Worm (Caenorhabditis elegans) whole organism, L1 larva: Measurements from ENCODE around the gene htp-1.

ENCODE experiments used
- C04F5.9 ChIP-seq: sonication (generic microtip); optimal IDR thresholded peaks from 2 replicates; lab custom pipeline; 2016; ENCODE audit warnings: missing genetic modification characterization, missing compliant biosample characterization
- F16B12.6 ChIP-seq: fragments of 150-350 bp; optimal IDR thresholded peaks from 2 replicates; lab custom pipeline; 2014; ENCODE audit warnings: missing biosample characterization, missing genetic modification characterization
- Y116A8C.19 ChIP-seq: sonication (generic microtip); optimal IDR thresholded peaks from 2 replicates; lab custom pipeline; 2016; ENCODE audit warnings: missing compliant biosample characterization, missing genetic modification characterization, borderline replicate concordance
- aly-2 ChIP-seq: fragments of 150-350 bp; optimal IDR thresholded peaks from 2 replicates; lab custom pipeline; 2014; ENCODE audit warnings: missing biosample characterization, missing genetic modification characterization
- blmp-1 ChIP-seq: fragments of 150-350 bp; optimal IDR thresholded peaks from 2 replicates; lab custom pipeline; 2014; ENCODE audit warnings: missing biosample characterization, missing genetic modification characterization
- ceh-63 ChIP-seq: fragments of 200-800 bp; sonication (Bioruptor generic); optimal IDR thresholded peaks from 2 replicates; lab custom pipeline; 2018; ENCODE audit warnings: mild to moderate bottlenecking, missing genetic modification characterization, missing compliant biosample characterization
- ceh-8 ChIP-seq: fragments of 200-800 bp; sonication (Bioruptor generic); optimal IDR thresholded peaks from 2 replicates; lab custom pipeline; 2018; ENCODE audit warnings: mild to moderate bottlenecking, missing genetic modification characterization, moderate library complexity, missing compliant biosample characterization
- ceh-82 ChIP-seq, 3 experiments: fragments of 150-350 bp in 1 of 3; sonication (generic microtip) in 2 of 3; optimal IDR thresholded peaks; 2 replicates each; lab custom pipeline; 2014 to 2017; ENCODE audit warnings: missing biosample characterization in 3 of 3, missing genetic modification characterization in 3 of 3
- ceh-88 ChIP-seq: fragments of 200-800 bp; sonication (Bioruptor generic); IDR thresholded peaks from 2 replicates; pipeline ENCODE4 v1.3.6; 2022; ENCODE audit warnings: missing genetic modification characterization, missing compliant biosample characterization
- ceh-90 ChIP-seq: sonication (generic microtip); optimal IDR thresholded peaks from 2 replicates; lab custom pipeline; 2016; ENCODE audit warnings: missing genetic modification characterization, missing compliant biosample characterization
- dsc-1 ChIP-seq: sonication (generic microtip); optimal IDR thresholded peaks from 2 replicates; lab custom pipeline; 2016; ENCODE audit warnings: mild to moderate bottlenecking, missing genetic modification characterization, missing compliant biosample characterization
- efl-1 ChIP-seq, 4 experiments: fragments of 150-350 bp; optimal IDR thresholded peaks in 3 of 4; peaks in 1 of 4; 1 replicate in 1 of 4; 2 replicates in 3 of 4; lab custom pipeline; 2014; ENCODE audit warnings: missing biosample characterization in 2 of 4, missing genetic modification characterization in 2 of 4, missing genetic modification reagents in 2 of 4
- efl-3 ChIP-seq: fragments of 200-800 bp; sonication (Bioruptor generic); optimal IDR thresholded peaks from 2 replicates; lab custom pipeline; 2018; ENCODE audit warnings: mild to moderate bottlenecking, missing genetic modification characterization, missing compliant biosample characterization
- egl-13 ChIP-seq: sonication (generic microtip); optimal IDR thresholded peaks from 2 replicates; lab custom pipeline; 2016; ENCODE audit warnings: missing genotype, missing genetic modification reagents, missing genetic modification characterization, missing compliant biosample characterization
- elt-3 ChIP-seq, 6 experiments: fragments of 150-350 bp in 1 of 6; sonication (generic microtip); optimal IDR thresholded peaks; 2 replicates each; lab custom pipeline; 2017 to 2018; ENCODE audit warnings: missing biosample characterization in 6 of 6, missing genetic modification characterization in 6 of 6, inconsistent platforms in 1 of 6
- ets-5 ChIP-seq: fragments of 200-800 bp; sonication (Bioruptor generic); IDR thresholded peaks from 2 replicates; pipeline ENCODE4 v1.3.6; 2022; ENCODE audit warnings: missing genetic modification characterization, missing compliant biosample characterization
- fkh-4 ChIP-seq: sonication (generic microtip); optimal IDR thresholded peaks from 2 replicates; lab custom pipeline; 2016; ENCODE audit warnings: missing compliant biosample characterization, missing genetic modification characterization, borderline replicate concordance
- grh-1 ChIP-seq: fragments of 200-800 bp; sonication (Bioruptor generic); IDR thresholded peaks from 2 replicates; pipeline ENCODE4 v1.3.6; 2022; ENCODE audit warnings: missing genetic modification reagents, missing genetic modification characterization, missing compliant biosample characterization
- hpl-2 ChIP-seq: fragments of 150-350 bp; optimal IDR thresholded peaks from 2 replicates; lab custom pipeline; 2014; ENCODE audit warnings: missing biosample characterization, missing genetic modification reagents, missing genetic modification characterization
- isw-1 ChIP-seq: fragments of 200-800 bp; sonication (Bioruptor generic); IDR thresholded peaks from 2 replicates; pipeline ENCODE4 v1.3.6; 2022; ENCODE audit warnings: missing genetic modification characterization, missing compliant biosample characterization
- lin-13 ChIP-seq: fragments of 150-350 bp; optimal IDR thresholded peaks from 2 replicates; lab custom pipeline; 2014; ENCODE audit warnings: missing biosample characterization, missing genetic modification reagents, missing genetic modification characterization
- lin-14 ChIP-seq: fragments of 200-800 bp; sonication (Bioruptor generic); optimal IDR thresholded peaks from 2 replicates; lab custom pipeline; 2018; ENCODE audit warnings: mild to moderate bottlenecking, missing genetic modification characterization, moderate library complexity, missing compliant biosample characterization
- lin-15B ChIP-seq: fragments of 150-350 bp; sonication (generic microtip); optimal IDR thresholded peaks from 3 replicates; lab custom pipeline; 2014; ENCODE audit warnings: missing biosample characterization, missing genetic modification characterization
- lin-39 ChIP-seq: fragments of 150-350 bp; optimal IDR thresholded peaks from 2 replicates; lab custom pipeline; 2014; ENCODE audit warnings: missing biosample characterization, missing genetic modification reagents, missing genetic modification characterization
- mab-9 ChIP-seq: fragments of 200-800 bp; sonication (Bioruptor generic); IDR thresholded peaks from 2 replicates; pipeline ENCODE4 v1.3.6; 2022; ENCODE audit warnings: missing genetic modification reagents, missing genetic modification characterization, missing compliant biosample characterization
- mef-2 ChIP-seq: fragments of 150-350 bp; optimal IDR thresholded peaks from 2 replicates; lab custom pipeline; 2014; ENCODE audit warnings: missing biosample characterization, missing genetic modification characterization
- mep-1 ChIP-seq: fragments of 150-350 bp; optimal IDR thresholded peaks from 2 replicates; lab custom pipeline; 2014; ENCODE audit warnings: missing biosample characterization, missing genetic modification characterization
- nhr-11 ChIP-seq: fragments of 150-350 bp; optimal IDR thresholded peaks from 2 replicates; lab custom pipeline; 2014; ENCODE audit warnings: missing biosample characterization, missing genetic modification characterization
- nhr-12 ChIP-seq: sonication (generic microtip); optimal IDR thresholded peaks from 2 replicates; lab custom pipeline; 2017; ENCODE audit warnings: missing biosample characterization, missing genetic modification characterization
- nhr-28 ChIP-seq: fragments of 150-350 bp; optimal IDR thresholded peaks from 2 replicates; lab custom pipeline; 2014; ENCODE audit warnings: missing biosample characterization, missing genetic modification characterization
- nhr-47 ChIP-seq: sonication (generic microtip); optimal IDR thresholded peaks from 2 replicates; lab custom pipeline; 2016; ENCODE audit warnings: mild to moderate bottlenecking, missing genetic modification characterization, moderate library complexity, missing compliant biosample characterization
- nhr-71 ChIP-seq: sonication (generic microtip); optimal IDR thresholded peaks from 2 replicates; lab custom pipeline; 2016; ENCODE audit warnings: mild to moderate bottlenecking, missing genetic modification characterization, moderate library complexity, missing compliant biosample characterization
- nhr-84 ChIP-seq: sonication (generic microtip); optimal IDR thresholded peaks from 2 replicates; lab custom pipeline; 2017; ENCODE audit warnings: missing biosample characterization, missing genetic modification characterization
- nhr-85 ChIP-seq: sonication (generic microtip); peaks from one replicate; lab custom pipeline; 2016; ENCODE audit warnings: missing genetic modification characterization, inconsistent platforms, missing compliant biosample characterization
- nhr-90 ChIP-seq: sonication (generic microtip); optimal IDR thresholded peaks from 2 replicates; lab custom pipeline; 2016; ENCODE audit warnings: mild to moderate bottlenecking, missing genetic modification characterization, missing compliant biosample characterization; ENCODE audit not compliant: poor library complexity
- pax-3 ChIP-seq: fragments of 200-800 bp; sonication (Bioruptor generic); optimal IDR thresholded peaks from 2 replicates; lab custom pipeline; 2018; ENCODE audit warnings: mild to moderate bottlenecking, missing genetic modification characterization, moderate library complexity, missing compliant biosample characterization
- skn-1 ChIP-seq: fragments of 150-350 bp; optimal IDR thresholded peaks from 2 replicates; lab custom pipeline; 2014; ENCODE audit warnings: missing biosample characterization, missing genetic modification characterization
- snu-23 ChIP-seq: sonication (generic microtip); optimal IDR thresholded peaks from 2 replicates; lab custom pipeline; 2016; ENCODE audit warnings: missing genetic modification characterization, missing compliant biosample characterization
- sox-4 ChIP-seq: sonication (generic microtip); optimal IDR thresholded peaks from 2 replicates; lab custom pipeline; 2016; ENCODE audit warnings: missing genetic modification characterization, missing compliant biosample characterization
- sptf-1 ChIP-seq: fragments of 150-350 bp; optimal IDR thresholded peaks from 2 replicates; lab custom pipeline; 2014; ENCODE audit warnings: missing biosample characterization, missing genetic modification characterization
- tlp-1 ChIP-seq: fragments of 150-350 bp; optimal IDR thresholded peaks from 2 replicates; lab custom pipeline; 2014; ENCODE audit warnings: missing biosample characterization, missing genetic modification characterization
- unc-86 ChIP-seq: sonication (generic microtip); optimal IDR thresholded peaks from 2 replicates; lab custom pipeline; 2016; ENCODE audit warnings: missing genetic modification characterization, missing compliant biosample characterization
- unc-98 ChIP-seq: fragments of 200-800 bp; sonication (Bioruptor generic); IDR thresholded peaks from 2 replicates; pipeline ENCODE4 v1.3.6; 2022; ENCODE audit warnings: missing genetic modification characterization, missing compliant biosample characterization
- vab-15 ChIP-seq: sonication (generic microtip); optimal IDR thresholded peaks from 2 replicates; lab custom pipeline; 2017; ENCODE audit warnings: missing genotype, mild to moderate bottlenecking, missing genetic modification characterization, missing compliant biosample characterization
- xbp-1 ChIP-seq: sonication (generic microtip); optimal IDR thresholded peaks from 2 replicates; lab custom pipeline; 2016; ENCODE audit warnings: missing genetic modification characterization, missing compliant biosample characterization
- zag-1 ChIP-seq: fragments of 150-350 bp; optimal IDR thresholded peaks from 2 replicates; lab custom pipeline; 2014; ENCODE audit warnings: missing biosample characterization, missing genetic modification characterization
- ztf-4 ChIP-seq: fragments of 150-350 bp; optimal IDR thresholded peaks from 2 replicates; lab custom pipeline; 2014; ENCODE audit warnings: missing biosample characterization, missing genetic modification characterization

The htp-1 gene

ce11 chrIV:5368860-5369259, 22.5 kb downstream of the htp-1 start (continued):
- no peak for TF ChIP-seq hpl-2 (GFP tag; lab: Kevin White, UChicago)
- TF ChIP-seq efl-1 (optimal IDR thresholded peaks at IDR 0.05; lab: Kevin White, UChicago): peak; percentile 37 to 47
- peak in 1 of 2 experiments; percentile 46 for TF ChIP-seq efl-1 (GFP tag; optimal IDR thresholded peaks at IDR 0.05 in 1 of 2; lab: Kevin White, UChicago)
- TF ChIP-seq ceh-88 (GFP tag; lab: Robert Waterston, UW): no peak
- no peak for TF ChIP-seq ceh-8 (GFP tag; lab: Kevin White, UChicago)
- no peak for TF ChIP-seq grh-1 (GFP tag; lab: Robert Waterston, UW)
- peak; percentile 52 for TF ChIP-seq snu-23 (GFP tag; lab: Kevin White, UChicago)
- no peak for TF ChIP-seq elt-3 (tag; optimal IDR thresholded peaks at IDR 0.05; lab: Kevin White, UChicago)
- TF ChIP-seq nhr-12 (tag; lab: Kevin White, UChicago): no peak
- peak; percentile 40 for TF ChIP-seq nhr-71
- TF ChIP-seq aly-2 (tag; lab: Kevin White, UChicago): no peak
- TF ChIP-seq blmp-1 (tag; lab: Kevin White, UChicago): no peak
- TF ChIP-seq lin-39: no peak
- TF ChIP-seq nhr-47 (tag; lab: Kevin White, UChicago): peak; percentile 8
- TF ChIP-seq sptf-1 (tag; lab: Kevin White, UChicago): no peak
- peak; percentile 37 for TF ChIP-seq unc-86 (tag; lab: Kevin White, UChicago)
- peak; percentile 34 for TF ChIP-seq F16B12.6 (tag; lab: Kevin White, UChicago)
- TF ChIP-seq sox-4 (tag; lab: Kevin White, UChicago): no peak
- no peak for TF ChIP-seq mef-2
- peak; percentile 71 for TF ChIP-seq lin-14
- peak; percentile 8 for TF ChIP-seq lin-15B (tag; lab: Kevin White, UChicago)
- TF ChIP-seq nhr-84 (tag; lab: Kevin White, UChicago): no peak
- TF ChIP-seq pax-3 (tag; lab: Kevin White, UChicago): no peak
- no peak for TF ChIP-seq mep-1 (tag; lab: Kevin White, UChicago)
- peak; percentile 58 for TF ChIP-seq nhr-85
- TF ChIP-seq zag-1: no peak
- TF ChIP-seq unc-98 (GFP tag; lab: Robert Waterston, UW): no peak
- TF ChIP-seq ceh-82 (tag; optimal IDR thresholded peaks at IDR 0.05; lab: Kevin White, UChicago): peak in 1 of 3 experiments; percentile 41
- no peak for TF ChIP-seq vab-15 (tag; lab: Kevin White, UChicago)
- TF ChIP-seq xbp-1 (tag; lab: Kevin White, UChicago): peak; percentile 25
- TF ChIP-seq skn-1 (tag; lab: Kevin White, UChicago): peak; percentile 5
- peak; percentile 2; the same call in 1 of the 2 replicates for TF ChIP-seq isw-1 (GFP tag; lab: Robert Waterston, UW)

- no peak for TF ChIP-seq nhr-84 (tag; lab: Kevin White, UChicago)
- no peak for TF ChIP-seq efl-1 (optimal IDR thresholded peaks at IDR 0.05; lab: Kevin White, UChicago)
- TF ChIP-seq efl-1 (GFP tag; optimal IDR thresholded peaks at IDR 0.05 in 1 of 2; lab: Kevin White, UChicago): peak in 1 of 2 experiments; percentile 92
These were observed 23.5 kb downstream of the htp-1 start for ce11 chrIV:5367899-5368298.

- TF ChIP-seq xbp-1 (tag; lab: Kevin White, UChicago) (no peak), dsc-1 (tag; lab: Kevin White, UChicago) (no peak), ets-5 (no peak), C04F5.9 (no peak), nhr-28 (tag; lab: Kevin White, UChicago) (no peak), egl-13 (tag; lab: Kevin White, UChicago) (no peak), pax-3 (tag; lab: Kevin White, UChicago) (no peak)
These were observed 24.8 kb downstream of the htp-1 start, which contains the start of gene sand-1 for ce11 chrIV:5366567-5366966. TSS of gene sand-1 (plus strand) at chrIV:5366867.

- TF ChIP-seq mab-9 (GFP tag; lab: Robert Waterston, UW) (peak; percentile 64; the same call in 1 of the 2 replicates), lin-13 (peak; percentile 43), blmp-1 (tag; lab: Kevin White, UChicago) (peak; percentile 40), lin-14 (peak; percentile 88), mef-2 (peak; percentile 15), nhr-11 (tag; lab: Kevin White, UChicago) (no peak), ztf-4 (tag; lab: Kevin White, UChicago) (peak; percentile 34), Y116A8C.19 (tag; lab: Kevin White, UChicago) (peak; percentile 27), fkh-4 (peak; percentile 85), nhr-90 (tag; lab: Kevin White, UChicago) (peak; percentile 83), ceh-90 (tag; lab: Kevin White, UChicago) (peak; percentile 85), C04F5.9 (peak; percentile 40), xbp-1 (tag; lab: Kevin White, UChicago) (peak; percentile 87), nhr-85 (peak; percentile 86), sptf-1 (tag; lab: Kevin White, UChicago) (no peak), tlp-1 (tag; lab: Kevin White, UChicago) (no peak), ceh-63 (GFP tag; lab: Kevin White, UChicago) (no peak), efl-3 (GFP tag; lab: Kevin White, UChicago) (no peak)
These were observed 27.2 kb downstream of the htp-1 start, which contains the start of the genes hda-6 and F41H10.4 for ce11 chrIV:5364135-5364609. TSS of gene hda-6 (minus strand) at chrIV:5364306. TSS of gene F41H10.4 (plus strand) at chrIV:5364559.
